Worm (Caenorhabditis elegans): Measurements from ENCODE around the gene cyp-25A1.
A peak's percentile ranks its signal among the peaks of the same experiment; 100 is the strongest.

cyp-25A1 gene

ce11 chrIII:3862918-3863385 is 30.6 kb downstream of the cyp-25A1 start, which contains the start of gene brc-1 (continued):
- TF ChIP-seq unc-42 (tag; optimal IDR thresholded peaks at IDR 0.05) (peak; percentile 82), ceh-30 (tag; optimal IDR thresholded peaks at IDR 0.05) (peak; percentile 38), tbx-2 (tag; optimal IDR thresholded peaks at IDR 0.05) (peak; percentile 68), pros-1 (tag; optimal IDR thresholded peaks at IDR 0.05) (peak; percentile 77), ztf-16 (tag; optimal IDR thresholded peaks at IDR 0.05) (peak; percentile 57), ref-2 (tag; optimal IDR thresholded peaks at IDR 0.05) (peak; percentile 54)

- TF ChIP-seq unc-42 (tag; optimal IDR thresholded peaks at IDR 0.05) (peak; percentile 83), K02D7.2 (tag; optimal IDR thresholded peaks at IDR 0.05) (no peak), syd-9 (tag; optimal IDR thresholded peaks at IDR 0.05) (no peak), npax-4 (tag; optimal IDR thresholded peaks at IDR 0.05) (no peak)
These were observed 31.6 kb downstream of the cyp-25A1 start, which contains the start of gene acs-19 for ce11 chrIII:3863814-3864507. acs-19 (plus strand) TSS chrIII:3864489.

ce11 chrIII:3867378-3867904 is 35.0 kb downstream of the cyp-25A1 start, which contains the start of gene rpl-3:
rpl-3 (plus strand) TSS chrIII:3867854.
- TF ChIP-seq zip-5 (tag; optimal IDR thresholded peaks at IDR 0.05) (peak; percentile 63), hlh-15 (tag; optimal IDR thresholded peaks at IDR 0.05) (peak; percentile 81), unc-42 (tag; optimal IDR thresholded peaks at IDR 0.05) (peak; percentile 100), pros-1 (tag; optimal IDR thresholded peaks at IDR 0.05) (peak; percentile 97), ttx-3 (tag; optimal IDR thresholded peaks at IDR 0.05) (peak; percentile 94), pag-3 (tag; optimal IDR thresholded peaks at IDR 0.05; ENCODE audit: borderline replicate concordance) (peak; percentile 90), elt-4 (tag; optimal IDR thresholded peaks at IDR 0.05) (no peak), ahr-1 (tag; optimal IDR thresholded peaks at IDR 0.05) (peak; percentile 94), ztf-16 (tag; optimal IDR thresholded peaks at IDR 0.05) (peak; percentile 99), Y22D7AL.16 (tag; optimal IDR thresholded peaks at IDR 0.05) (peak; percentile 97), ceh-19 (GFP tag; optimal IDR thresholded peaks at IDR 0.05) (peak; percentile 96), sox-2 (GFP tag; IDR thresholded peaks at IDR 0.05) (peak; percentile 96), fax-1 (tag; optimal IDR thresholded peaks at IDR 0.05) (peak; percentile 84), lim-6 (tag; optimal IDR thresholded peaks at IDR 0.05) (peak; percentile 95), elt-2 (tag; optimal IDR thresholded peaks at IDR 0.05) (peak; percentile 99), sdc-2 (tag; optimal IDR thresholded peaks at IDR 0.05) (peak; percentile 88), ets-4 (tag; optimal IDR thresholded peaks at IDR 0.05) (peak; percentile 99), syd-9 (tag; optimal IDR thresholded peaks at IDR 0.05) (peak; percentile 98), dve-1 (tag; optimal IDR thresholded peaks at IDR 0.05) (peak; percentile 99), sox-4 (tag; optimal IDR thresholded peaks at IDR 0.05) (peak; percentile 96), ceh-48 (tag; optimal IDR thresholded peaks at IDR 0.05) (peak; percentile 96), ceh-34 (tag; optimal IDR thresholded peaks at IDR 0.05) (peak; percentile 100), C38D4.7 (GFP tag; optimal IDR thresholded peaks at IDR 0.05) (peak; percentile 72), rnt-1 (tag; optimal IDR thresholded peaks at IDR 0.05) (peak; percentile 100), nfya-1 (tag; optimal IDR thresholded peaks at IDR 0.05) (peak; percentile 100), ceh-18 (tag; optimal IDR thresholded peaks at IDR 0.05) (peak; percentile 100), che-1 (tag; optimal IDR thresholded peaks at IDR 0.05) (peak; percentile 81), K09A11.1 (tag; optimal IDR thresholded peaks at IDR 0.05; ENCODE audit: insufficient read depth) (peak; percentile 96), pqm-1 (tag; optimal IDR thresholded peaks at IDR 0.05) (peak; percentile 97), hlh-30 (tag; optimal IDR thresholded peaks at IDR 0.05; ENCODE audit: insufficient read depth) (peak; percentile 88), odd-2 (tag; optimal IDR thresholded peaks at IDR 0.05) (peak; percentile 52), unc-55 (GFP tag; optimal IDR thresholded peaks at IDR 0.05) (peak; percentile 89), nhr-232 (tag; optimal IDR thresholded peaks at IDR 0.05) (peak; percentile 38), T23F11.4 (GFP tag; optimal IDR thresholded peaks at IDR 0.05) (peak; percentile 98), ceh-31 (tag; optimal IDR thresholded peaks at IDR 0.05) (peak; percentile 99), fkh-6 (tag; optimal IDR thresholded peaks at IDR 0.05) (peak; percentile 81), ref-2 (tag; optimal IDR thresholded peaks at IDR 0.05) (peak; percentile 100), ceh-22 (tag; optimal IDR thresholded peaks at IDR 0.05) (peak; percentile 85), pat-9 (tag; optimal IDR thresholded peaks at IDR 0.05) (peak; percentile 99), hlh-13 (GFP tag; optimal IDR thresholded peaks at IDR 0.05) (peak; percentile 81), npax-4 (tag; optimal IDR thresholded peaks at IDR 0.05) (peak; percentile 63), dmd-4 (tag; optimal IDR thresholded peaks at IDR 0.05; ENCODE audit: borderline replicate concordance) (peak; percentile 85)

Data from whole organism, late embryonic.